Worm (Caenorhabditis elegans) whole organism, late embryonic: ENCODE data around the gene F44E5.15.

ENCODE experiments used
- ceh-6 ChIP-seq: fragments of 200-800 bp; sonication (Bioruptor generic); optimal IDR thresholded peaks from 2 replicates; lab custom pipeline; 2018; ENCODE audit warnings: mild to moderate bottlenecking, missing genetic modification characterization, missing compliant biosample characterization
- hlh-30 ChIP-seq: sonication (generic microtip); optimal IDR thresholded peaks from 2 replicates; lab custom pipeline; 2017; ENCODE audit warnings: antibody characterized with exemption, missing genetic modification characterization, missing compliant biosample characterization; ENCODE audit not compliant: insufficient read depth
- tbx-2 ChIP-seq: sonication (generic microtip); optimal IDR thresholded peaks from 2 replicates; lab custom pipeline; 2016; ENCODE audit warnings: missing genetic modification characterization, missing compliant biosample characterization

DNA sequence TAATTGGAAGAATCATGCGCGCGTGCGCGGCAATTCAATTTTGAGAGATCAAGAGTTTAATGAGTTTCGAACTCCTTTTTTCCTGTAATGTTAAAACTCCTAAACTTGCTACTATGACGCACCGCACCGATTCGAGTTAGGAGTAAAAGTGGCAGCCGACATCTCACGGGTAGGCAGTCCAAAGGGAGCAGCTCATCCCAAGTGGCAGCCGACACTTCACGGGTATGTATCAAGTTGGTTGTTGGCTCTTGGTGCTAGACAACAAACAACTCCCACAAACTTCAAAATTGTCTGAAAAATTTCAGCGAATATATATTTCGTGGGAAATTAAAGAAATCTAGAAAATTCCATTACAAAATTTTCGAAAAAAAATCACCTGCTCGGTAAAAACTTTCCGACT lies 19.3 kb upstream of the F44E5.15 start:
- TF ChIP-seq tbx-2 (tag; lab: Kevin White, UChicago) (no peak), ceh-6 (no peak), hlh-30 (tag; lab: Kevin White, UChicago) (no peak)
